Worm (Caenorhabditis elegans) whole organism, young adult: ENCODE results near the gene vhl-1.

Source experiments
- B0019.2 ChIP-seq: fragments of 200-800 bp; sonication (Bioruptor generic); conservative IDR thresholded peaks from 2 replicates; pipeline ENCODE4 v1.3.6; 2022; ENCODE audit warnings: missing genetic modification reagents, missing genetic modification characterization, missing compliant biosample characterization
- B0261.1 ChIP-seq: sonication (generic microtip); optimal IDR thresholded peaks from 2 replicates; lab custom pipeline; 2016; ENCODE audit warnings: mild to moderate bottlenecking, missing genetic modification characterization, moderate library complexity, missing compliant biosample characterization
- B0336.3 ChIP-seq: fragments of 200-800 bp; sonication (Bioruptor generic); IDR thresholded peaks from 2 replicates; pipeline ENCODE4 v1.3.6; 2022; ENCODE audit warnings: missing genetic modification characterization, missing compliant biosample characterization
- C06A6.2 ChIP-seq: fragments of 200-800 bp; sonication (Bioruptor generic); conservative IDR thresholded peaks from 2 replicates; pipeline ENCODE4 v1.3.6; 2022; ENCODE audit warnings: missing genetic modification characterization, missing compliant biosample characterization
- F23B12.7 ChIP-seq: sonication (generic microtip); optimal IDR thresholded peaks from 2 replicates; lab custom pipeline; 2017; ENCODE audit warnings: missing genetic modification characterization, mild to moderate bottlenecking, missing compliant biosample characterization, antibody characterized with exemption, moderate library complexity; ENCODE audit not compliant: insufficient read depth
- F57C9.4 ChIP-seq: sonication (generic microtip); optimal IDR thresholded peaks from 2 replicates; lab custom pipeline; 2017; ENCODE audit warnings: mild to moderate bottlenecking, missing genetic modification characterization, missing compliant biosample characterization
- K12H6.12 ChIP-seq: fragments of 200-800 bp; sonication (Bioruptor generic); optimal IDR thresholded peaks from 2 replicates; lab custom pipeline; 2018; ENCODE audit warnings: mild to moderate bottlenecking, missing genetic modification characterization, missing compliant biosample characterization
- Y79H2A.3 ChIP-seq: fragments of 200-800 bp; sonication (Bioruptor generic); conservative IDR thresholded peaks from 2 replicates; pipeline ENCODE4 v1.3.6; 2022; ENCODE audit warnings: missing genetic modification reagents, missing genetic modification characterization, missing compliant biosample characterization
- ZK185.1 ChIP-seq: sonication (generic microtip); optimal IDR thresholded peaks from 2 replicates; lab custom pipeline; 2016; ENCODE audit warnings: mild to moderate bottlenecking, missing genetic modification characterization, missing compliant biosample characterization; ENCODE audit not compliant: poor library complexity, severe bottlenecking
- aptf-3 ChIP-seq: fragments of 200-800 bp; sonication (Bioruptor generic); IDR thresholded peaks from 2 replicates; pipeline ENCODE4 v1.3.6; 2022; ENCODE audit warnings: missing genetic modification characterization, missing compliant biosample characterization
- athp-1 ChIP-seq: sonication (generic microtip); optimal IDR thresholded peaks from 2 replicates; lab custom pipeline; 2017; ENCODE audit warnings: mild to moderate bottlenecking, missing genetic modification characterization, missing compliant biosample characterization
- attf-3 ChIP-seq: fragments of 200-800 bp; sonication (Bioruptor generic); conservative IDR thresholded peaks from 2 replicates; pipeline ENCODE4 v1.3.6; 2022; ENCODE audit warnings: missing genetic modification reagents, missing genetic modification characterization, missing compliant biosample characterization
- attf-5 ChIP-seq: fragments of 200-800 bp; sonication (Bioruptor generic); optimal IDR thresholded peaks from 2 replicates; lab custom pipeline; 2018; ENCODE audit warnings: mild to moderate bottlenecking, missing genetic modification characterization, missing compliant biosample characterization
- bed-1 ChIP-seq: fragments of 200-800 bp; sonication (Bioruptor generic); IDR thresholded peaks from 2 replicates; pipeline ENCODE4 v1.3.6; 2022; ENCODE audit warnings: missing genetic modification reagents, missing genetic modification characterization, missing compliant biosample characterization
- ccch-3 ChIP-seq: fragments of 200-800 bp; sonication (Bioruptor generic); optimal IDR thresholded peaks from 2 replicates; lab custom pipeline; 2018; ENCODE audit warnings: mild to moderate bottlenecking, missing genetic modification characterization, missing compliant biosample characterization
- ceh-100 ChIP-seq: fragments of 200-800 bp; sonication (Bioruptor generic); IDR thresholded peaks from 2 replicates; pipeline ENCODE4 v1.3.6; 2022; ENCODE audit warnings: missing genetic modification reagents, missing genetic modification characterization, missing compliant biosample characterization
- ceh-27 ChIP-seq: fragments of 200-800 bp; sonication (Bioruptor generic); optimal IDR thresholded peaks from 2 replicates; lab custom pipeline; 2018; ENCODE audit warnings: mild to moderate bottlenecking, missing genetic modification characterization, moderate library complexity, missing compliant biosample characterization
- ceh-91 ChIP-seq: fragments of 200-800 bp; sonication (Bioruptor generic); IDR thresholded peaks from 2 replicates; pipeline ENCODE4 v1.3.6; 2022; ENCODE audit warnings: missing genetic modification reagents, missing genetic modification characterization, missing compliant biosample characterization
- dox-1 ChIP-seq: fragments of 200-800 bp; sonication (Bioruptor generic); IDR thresholded peaks from 2 replicates; pipeline ENCODE4 v1.3.6; 2022; ENCODE audit warnings: missing genetic modification reagents, missing genetic modification characterization, missing compliant biosample characterization
- egl-18 ChIP-seq: fragments of 200-800 bp; sonication (Bioruptor generic); IDR thresholded peaks from 2 replicates; pipeline ENCODE4 v1.3.6; 2022; ENCODE audit warnings: missing genetic modification reagents, missing genetic modification characterization, missing compliant biosample characterization
- ets-4 ChIP-seq: fragments of 200-800 bp; sonication (Bioruptor generic); optimal IDR thresholded peaks from 2 replicates; lab custom pipeline; 2018; ENCODE audit warnings: mild to moderate bottlenecking, missing genetic modification characterization, missing compliant biosample characterization
- him-1 ChIP-seq: sonication (generic microtip); optimal IDR thresholded peaks from 2 replicates; lab custom pipeline; 2016; ENCODE audit warnings: missing genotype, missing genetic modification reagents, missing genetic modification characterization, missing compliant biosample characterization
- hmg-1.2 ChIP-seq: fragments of 200-800 bp; sonication (Bioruptor generic); IDR thresholded peaks from 2 replicates; pipeline ENCODE4 v1.3.6; 2022; ENCODE audit warnings: missing genetic modification reagents, missing genetic modification characterization, missing compliant biosample characterization
- hrde-1 ChIP-seq: sonication (generic microtip); optimal IDR thresholded peaks from 2 replicates; lab custom pipeline; 2016; ENCODE audit warnings: missing genetic modification characterization, mild to moderate bottlenecking, missing compliant biosample characterization, moderate library complexity, missing genotype, missing genetic modification reagents, borderline replicate concordance
- let-526 ChIP-seq: fragments of 200-800 bp; sonication (Bioruptor generic); IDR thresholded peaks from 2 replicates; pipeline ENCODE4 v1.3.6; 2022; ENCODE audit warnings: missing genetic modification reagents, missing genetic modification characterization, missing compliant biosample characterization
- lin-35 ChIP-seq, 3 experiments: fragments of 150-350 bp in 2 of 3; sonication (generic microtip) in 1 of 3; optimal IDR thresholded peaks; 2 replicates each; lab custom pipeline; 2014 to 2018; ENCODE audit warnings: missing biosample characterization in 3 of 3, missing genetic modification characterization in 3 of 3, missing genetic modification reagents in 3 of 3
- lin-40 ChIP-seq: sonication (generic microtip); optimal IDR thresholded peaks from 2 replicates; lab custom pipeline; 2016; ENCODE audit warnings: missing genetic modification characterization, mild to moderate bottlenecking, missing compliant biosample characterization, missing genotype, missing genetic modification reagents
- madf-3 ChIP-seq: fragments of 200-800 bp; sonication (Bioruptor generic); IDR thresholded peaks from 2 replicates; pipeline ENCODE4 v1.3.6; 2022; ENCODE audit warnings: missing genetic modification reagents, missing genetic modification characterization, missing compliant biosample characterization
- madf-6 ChIP-seq: fragments of 200-800 bp; sonication (Bioruptor generic); IDR thresholded peaks from 2 replicates; pipeline ENCODE4 v1.3.6; 2022; ENCODE audit warnings: missing genetic modification reagents, missing genetic modification characterization, missing compliant biosample characterization
- mcd-1 ChIP-seq: fragments of 200-800 bp; sonication (Bioruptor generic); IDR thresholded peaks from 2 replicates; pipeline ENCODE4 v1.3.6; 2022; ENCODE audit warnings: missing genetic modification reagents, missing genetic modification characterization, missing compliant biosample characterization
- nhr-120 ChIP-seq: fragments of 200-800 bp; sonication (Bioruptor generic); IDR thresholded peaks from 2 replicates; pipeline ENCODE4 v1.3.6; 2022; ENCODE audit warnings: missing genetic modification characterization, missing compliant biosample characterization
- nhr-179 ChIP-seq: sonication (generic microtip); optimal IDR thresholded peaks from 2 replicates; lab custom pipeline; 2016; ENCODE audit warnings: mild to moderate bottlenecking, missing genetic modification characterization, missing compliant biosample characterization
- nhr-27 ChIP-seq: fragments of 200-800 bp; sonication (Bioruptor generic); optimal IDR thresholded peaks from 2 replicates; lab custom pipeline; 2018; ENCODE audit warnings: mild to moderate bottlenecking, missing genetic modification characterization, moderate library complexity, missing compliant biosample characterization
- nhr-80 ChIP-seq: sonication (generic microtip); optimal IDR thresholded peaks from 2 replicates; lab custom pipeline; 2016; ENCODE audit warnings: missing genetic modification characterization, missing compliant biosample characterization
- snpc-1.1 ChIP-seq: sonication (generic microtip); optimal IDR thresholded peaks from 2 replicates; lab custom pipeline; 2017; ENCODE audit warnings: missing genetic modification characterization, mild to moderate bottlenecking, missing compliant biosample characterization, antibody characterized with exemption, moderate library complexity, missing genotype, missing genetic modification reagents; ENCODE audit not compliant: insufficient read depth
- snpc-1.3 ChIP-seq: sonication (generic microtip); optimal IDR thresholded peaks from 2 replicates; lab custom pipeline; 2017; ENCODE audit warnings: missing genetic modification characterization, mild to moderate bottlenecking, missing compliant biosample characterization, antibody characterized with exemption, moderate library complexity, missing genotype, missing genetic modification reagents; ENCODE audit not compliant: insufficient read depth
- somi-1 ChIP-seq: fragments of 200-800 bp; sonication (Bioruptor generic); optimal IDR thresholded peaks from 2 replicates; lab custom pipeline; 2018; ENCODE audit warnings: mild to moderate bottlenecking, missing genetic modification characterization, missing compliant biosample characterization
- tbp1 ChIP-seq: fragments of 200-800 bp; sonication (Bioruptor generic); optimal IDR thresholded peaks from 2 replicates; lab custom pipeline; 2018; ENCODE audit warnings: mild to moderate bottlenecking, missing genetic modification characterization, missing compliant biosample characterization
- tlf-1 ChIP-seq: fragments of 200-800 bp; sonication (Bioruptor generic); optimal IDR thresholded peaks from 2 replicates; lab custom pipeline; 2018; ENCODE audit warnings: mild to moderate bottlenecking, missing genetic modification characterization, missing compliant biosample characterization
- unc-130 ChIP-seq: sonication (generic microtip); optimal IDR thresholded peaks from 2 replicates; lab custom pipeline; 2016; ENCODE audit warnings: missing genetic modification reagents, missing genetic modification characterization, missing compliant biosample characterization
- zfh-2 ChIP-seq: fragments of 200-800 bp; sonication (Bioruptor generic); conservative IDR thresholded peaks from 2 replicates; pipeline ENCODE4 v1.3.6; 2022; ENCODE audit warnings: missing genetic modification reagents, missing genetic modification characterization, missing compliant biosample characterization

vhl-1 gene

ce11 chrX:11307056-11307455, at the start of gene vhl-1:
vhl-1 (plus strand) TSS chrX:11307356.
- TF ChIP-seq Y79H2A.3 (GFP tag; lab: Robert Waterston, UW) (no peak), madf-6 (no peak), snpc-1.1 (tag; lab: Kevin White, UChicago) (no peak), let-526 (GFP tag; lab: Robert Waterston, UW) (no peak)

ce11 chrX:11262319-11263074, 44.7 kb upstream of the vhl-1 start, which contains the start of gene C03A3.2:
C03A3.2 (plus strand) TSS chrX:11262848.
- TF ChIP-seq mcd-1 (GFP tag; lab: Robert Waterston, UW) (peak; percentile 82), snpc-1.3 (no peak), ceh-100 (GFP tag; lab: Robert Waterston, UW) (no peak), K12H6.12 (tag; lab: Kevin White, UChicago) (peak; percentile 69), unc-130 (GFP tag; lab: Kevin White, UChicago) (no peak), hmg-1.2 (GFP tag; lab: Robert Waterston, UW) (peak; percentile 45; the same call in 1 of the 2 replicates), madf-3 (GFP tag; lab: Robert Waterston, UW) (no peak), zfh-2 (GFP tag; lab: Robert Waterston, UW) (no peak), ceh-91 (GFP tag; lab: Robert Waterston, UW) (no peak), athp-1 (tag; lab: Kevin White, UChicago) (no peak), lin-40 (tag; lab: Kevin White, UChicago) (peak; percentile 33), nhr-80 (tag; lab: Kevin White, UChicago) (peak; percentile 49), ceh-27 (peak; percentile 49), somi-1 (GFP tag; lab: Kevin White, UChicago) (peak; percentile 15), lin-35 (GFP tag; optimal IDR thresholded peaks at IDR 0.05; lab: Kevin White, UChicago) (peak in 2 of 3 experiments; percentile 19 to 45), ZK185.1 (tag; lab: Kevin White, UChicago) (peak; percentile 13), attf-5 (GFP tag; lab: Kevin White, UChicago) (peak; percentile 20), B0336.3 (GFP tag; lab: Robert Waterston, UW) (no peak), B0261.1 (tag; lab: Kevin White, UChicago) (no peak), ccch-3 (GFP tag; lab: Kevin White, UChicago) (no peak), bed-1 (GFP tag; lab: Robert Waterston, UW) (0 out of 2 replicates have a peak, but pooled peaks have one; percentile 60)

DNA sequence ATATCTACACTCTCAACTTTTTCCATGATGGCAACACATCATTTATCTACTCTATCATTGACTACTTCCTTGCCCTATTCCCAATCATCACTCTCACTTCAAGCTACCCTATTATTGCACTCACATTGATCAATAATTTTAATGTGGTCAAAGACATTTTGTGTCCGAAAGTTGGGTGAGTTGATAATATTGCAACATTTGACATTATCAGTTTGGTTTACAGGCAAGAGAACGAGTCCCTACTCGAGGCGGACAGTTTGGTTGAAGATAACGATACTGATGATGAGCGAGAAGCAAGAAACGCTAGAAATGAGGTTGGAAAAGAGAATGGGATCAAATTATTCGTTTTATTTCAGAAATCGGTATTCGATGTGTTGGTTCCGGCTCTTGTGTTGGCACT, 42.4 kb upstream of the vhl-1 start:
- peak; percentile 33 for TF ChIP-seq ets-4
- TF ChIP-seq madf-3 (GFP tag; lab: Robert Waterston, UW) = no peak
- no peak for TF ChIP-seq F23B12.7 (tag; lab: Kevin White, UChicago)
- peak; percentile 92 for TF ChIP-seq nhr-80 (tag; lab: Kevin White, UChicago)
- TF ChIP-seq, all 124 proteins: peak for 2

- TF ChIP-seq dox-1 (GFP tag; lab: Robert Waterston, UW) (no peak), hrde-1 (tag; lab: Kevin White, UChicago) (no peak), F57C9.4 (tag; lab: Kevin White, UChicago) (no peak), nhr-27 (tag; lab: Kevin White, UChicago) (no peak), hmg-1.2 (GFP tag; lab: Robert Waterston, UW) (no peak), B0019.2 (GFP tag; lab: Robert Waterston, UW) (no peak), nhr-179 (tag; lab: Kevin White, UChicago) (no peak), egl-18 (no peak), F23B12.7 (tag; lab: Kevin White, UChicago) (no peak), ZK185.1 (tag; lab: Kevin White, UChicago) (no peak), tlf-1 (GFP tag; lab: Kevin White, UChicago) (no peak), C06A6.2 (no peak), him-1 (tag; lab: Kevin White, UChicago) (no peak), aptf-3 (GFP tag; lab: Robert Waterston, UW) (no peak), tbp1 (GFP tag; lab: Kevin White, UChicago) (no peak), nhr-120 (GFP tag; lab: Robert Waterston, UW) (no peak), attf-3 (no peak)
- TF ChIP-seq, all 124 proteins: peak for 0
Measured at ce11 chrX:11266711-11267110, 40.4 kb upstream of the vhl-1 start, which contains the start of gene C03A3.9. C03A3.9 (plus strand) TSS chrX:11267011.
